Worm (Caenorhabditis elegans): ENCODE measurements around the gene D1022.3.

DNA sequence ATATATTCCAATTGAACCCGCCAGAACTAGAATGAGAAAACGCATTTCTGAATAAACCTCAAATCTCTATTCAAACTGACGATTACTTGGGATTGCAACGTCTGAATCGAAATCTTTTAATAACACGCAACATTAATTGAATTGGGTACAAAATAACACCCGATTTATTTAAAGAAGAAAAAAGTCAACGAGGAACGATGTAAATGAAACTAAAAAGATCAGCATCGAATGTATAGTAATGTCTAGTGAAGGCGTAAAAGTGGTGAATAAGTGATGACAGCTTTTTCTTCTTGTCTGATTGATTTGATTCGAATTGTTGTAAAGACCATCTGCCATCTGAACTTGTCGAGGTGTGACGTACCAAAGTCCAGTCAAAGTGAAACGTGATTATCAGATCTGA is 37.5 kb upstream of the D1022.3 start, which contains the start of gene nas-23:
- TF ChIP-seq dao-5 (tag; optimal IDR thresholded peaks at IDR 0.05) (no peak), W03F9.2 (tag; optimal IDR thresholded peaks at IDR 0.05) (no peak), him-1 (tag; optimal IDR thresholded peaks at IDR 0.05) (no peak)

All from whole organism, L4/young adult.